Fruit fly (Drosophila melanogaster): ENCODE measurements around the gene CG8927.

DNA sequence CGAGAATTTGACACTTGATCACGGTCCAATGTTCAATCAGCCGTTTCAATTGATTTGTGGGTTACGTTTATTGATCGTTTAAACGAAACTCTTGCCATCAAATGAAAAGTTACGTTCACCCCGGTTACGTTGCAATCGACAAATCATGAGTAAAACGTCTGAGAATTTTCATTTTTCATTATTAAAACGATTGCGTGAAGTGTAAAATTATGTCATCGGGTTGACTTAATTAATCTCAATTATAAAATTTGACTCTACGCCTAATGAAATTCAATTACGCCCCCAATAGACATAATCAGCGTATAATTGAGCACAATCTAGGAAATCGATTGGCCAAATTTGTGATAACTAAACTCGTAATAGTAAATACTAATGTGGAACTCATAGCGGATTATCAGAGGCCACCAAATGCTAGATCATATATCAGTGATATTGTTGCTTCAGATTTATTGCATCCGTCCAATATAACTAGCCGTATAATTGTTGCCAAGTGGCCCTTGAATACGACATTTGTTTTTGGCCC lies 19.7 kb downstream of the CG8927 start:
- TF ChIP-seq shn (GFP tag; optimal IDR thresholded peaks at IDR 0.05) (no peak), CG12391 (tag; optimal IDR thresholded peaks at IDR 0.05) (no peak), Jarid2 (GFP tag; optimal IDR thresholded peaks at IDR 0.05) (no peak), chm (GFP tag; IDR thresholded peaks at IDR 0.05) (no peak), fd3F (GFP tag; optimal IDR thresholded peaks at IDR 0.05) (no peak), CG14014 (GFP tag; IDR thresholded peaks at IDR 0.05) (no peak)
